Worm (Caenorhabditis elegans) whole organism, young adult: Measurements from ENCODE around the gene C04G6.4.

Experiments used
- B0261.1 ChIP-seq: sonication (generic microtip); optimal IDR thresholded peaks from 2 replicates; lab custom pipeline; 2016; ENCODE audit warnings: mild to moderate bottlenecking, missing genetic modification characterization, moderate library complexity, missing compliant biosample characterization
- C06A6.2 ChIP-seq: fragments of 200-800 bp; sonication (Bioruptor generic); conservative IDR thresholded peaks from 2 replicates; pipeline ENCODE4 v1.3.6; 2022; ENCODE audit warnings: missing genetic modification characterization, missing compliant biosample characterization
- F37B4.10 ChIP-seq: fragments of 200-800 bp; sonication (Bioruptor generic); IDR thresholded peaks from 2 replicates; pipeline ENCODE4 v1.3.6; 2022; ENCODE audit warnings: missing genetic modification characterization, missing compliant biosample characterization
- F39B2.1 ChIP-seq: fragments of 200-800 bp; sonication (Bioruptor generic); IDR thresholded peaks from 2 replicates; pipeline ENCODE4 v1.3.6; 2022; ENCODE audit warnings: missing genetic modification reagents, missing genetic modification characterization, missing compliant biosample characterization
- F52B5.7 ChIP-seq: sonication (generic microtip); optimal IDR thresholded peaks from 2 replicates; lab custom pipeline; 2016; ENCODE audit warnings: mild to moderate bottlenecking, missing genetic modification characterization, missing compliant biosample characterization
- F57A8.1 ChIP-seq: fragments of 200-800 bp; sonication (Bioruptor generic); optimal IDR thresholded peaks from 2 replicates; lab custom pipeline; 2018; ENCODE audit warnings: mild to moderate bottlenecking, missing genetic modification characterization, moderate library complexity, missing compliant biosample characterization
- K12H6.12 ChIP-seq: fragments of 200-800 bp; sonication (Bioruptor generic); optimal IDR thresholded peaks from 2 replicates; lab custom pipeline; 2018; ENCODE audit warnings: mild to moderate bottlenecking, missing genetic modification characterization, missing compliant biosample characterization
- Y56A3A.18 ChIP-seq: fragments of 200-800 bp; sonication (Bioruptor generic); IDR thresholded peaks from 2 replicates; pipeline ENCODE4 v1.3.6; 2022; ENCODE audit warnings: missing genetic modification reagents, missing genetic modification characterization, missing compliant biosample characterization
- akir-1 ChIP-seq: fragments of 200-800 bp; sonication (Bioruptor generic); optimal IDR thresholded peaks from 2 replicates; lab custom pipeline; 2018; ENCODE audit warnings: mild to moderate bottlenecking, missing genetic modification characterization, moderate library complexity, missing compliant biosample characterization
- bed-1 ChIP-seq: fragments of 200-800 bp; sonication (Bioruptor generic); IDR thresholded peaks from 2 replicates; pipeline ENCODE4 v1.3.6; 2022; ENCODE audit warnings: missing genetic modification reagents, missing genetic modification characterization, missing compliant biosample characterization
- ccch-3 ChIP-seq: fragments of 200-800 bp; sonication (Bioruptor generic); optimal IDR thresholded peaks from 2 replicates; lab custom pipeline; 2018; ENCODE audit warnings: mild to moderate bottlenecking, missing genetic modification characterization, missing compliant biosample characterization
- cebp-1 ChIP-seq, 2 experiments: fragments of 200-800 bp in 1 of 2; sonication (Bioruptor generic) in 1 of 2; sonication (generic microtip) in 1 of 2; IDR thresholded peaks in 1 of 2; optimal IDR thresholded peaks in 1 of 2; 2 replicates each; pipeline versions ENCODE4 v1.3.6 to Lab custom; 2017 to 2022; ENCODE audit warnings: missing compliant biosample characterization in 2 of 2, missing genetic modification characterization in 2 of 2, mild to moderate bottlenecking in 1 of 2, missing genetic modification reagents in 1 of 2, moderate library complexity in 1 of 2
- ceh-100 ChIP-seq: fragments of 200-800 bp; sonication (Bioruptor generic); IDR thresholded peaks from 2 replicates; pipeline ENCODE4 v1.3.6; 2022; ENCODE audit warnings: missing genetic modification reagents, missing genetic modification characterization, missing compliant biosample characterization
- ceh-27 ChIP-seq: fragments of 200-800 bp; sonication (Bioruptor generic); optimal IDR thresholded peaks from 2 replicates; lab custom pipeline; 2018; ENCODE audit warnings: mild to moderate bottlenecking, missing genetic modification characterization, moderate library complexity, missing compliant biosample characterization
- die-1 ChIP-seq: sonication (generic microtip); optimal IDR thresholded peaks from 2 replicates; lab custom pipeline; 2016; ENCODE audit warnings: missing genotype, mild to moderate bottlenecking, missing genetic modification characterization, missing compliant biosample characterization
- dox-1 ChIP-seq: fragments of 200-800 bp; sonication (Bioruptor generic); IDR thresholded peaks from 2 replicates; pipeline ENCODE4 v1.3.6; 2022; ENCODE audit warnings: missing genetic modification reagents, missing genetic modification characterization, missing compliant biosample characterization
- egl-44 ChIP-seq: fragments of 200-800 bp; sonication (Bioruptor generic); IDR thresholded peaks from 2 replicates; pipeline ENCODE4 v1.3.6; 2022; ENCODE audit warnings: missing genetic modification reagents, missing genetic modification characterization, missing compliant biosample characterization
- gei-17 ChIP-seq: fragments of 200-800 bp; sonication (Bioruptor generic); optimal IDR thresholded peaks from 2 replicates; lab custom pipeline; 2018; ENCODE audit warnings: mild to moderate bottlenecking, missing genetic modification characterization, missing compliant biosample characterization
- him-1 ChIP-seq: sonication (generic microtip); optimal IDR thresholded peaks from 2 replicates; lab custom pipeline; 2016; ENCODE audit warnings: missing genotype, missing genetic modification reagents, missing genetic modification characterization, missing compliant biosample characterization
- hmg-20 ChIP-seq: fragments of 200-800 bp; sonication (Bioruptor generic); IDR thresholded peaks from 2 replicates; pipeline ENCODE4 v1.3.6; 2022; ENCODE audit warnings: missing genetic modification reagents, missing genetic modification characterization, missing compliant biosample characterization
- hrde-1 ChIP-seq: sonication (generic microtip); optimal IDR thresholded peaks from 2 replicates; lab custom pipeline; 2016; ENCODE audit warnings: missing genetic modification characterization, mild to moderate bottlenecking, missing compliant biosample characterization, moderate library complexity, missing genotype, missing genetic modification reagents, borderline replicate concordance
- hsf-1 ChIP-seq: fragments of 200-800 bp; sonication (Bioruptor generic); IDR thresholded peaks from 2 replicates; pipeline ENCODE4 v1.3.6; 2022; ENCODE audit warnings: missing genetic modification reagents, missing genetic modification characterization, missing compliant biosample characterization
- lin-40 ChIP-seq: sonication (generic microtip); optimal IDR thresholded peaks from 2 replicates; lab custom pipeline; 2016; ENCODE audit warnings: missing genetic modification characterization, mild to moderate bottlenecking, missing compliant biosample characterization, missing genotype, missing genetic modification reagents
- lin-54 ChIP-seq: fragments of 200-800 bp; sonication (Bioruptor generic); optimal IDR thresholded peaks from 2 replicates; lab custom pipeline; 2018; ENCODE audit warnings: mild to moderate bottlenecking, missing genetic modification characterization, missing compliant biosample characterization
- madf-6 ChIP-seq: fragments of 200-800 bp; sonication (Bioruptor generic); IDR thresholded peaks from 2 replicates; pipeline ENCODE4 v1.3.6; 2022; ENCODE audit warnings: missing genetic modification reagents, missing genetic modification characterization, missing compliant biosample characterization
- madf-8 ChIP-seq: fragments of 200-800 bp; sonication (Bioruptor generic); conservative IDR thresholded peaks from 2 replicates; pipeline ENCODE4 v1.3.6; 2022; ENCODE audit warnings: missing genetic modification reagents, missing genetic modification characterization, missing compliant biosample characterization
- mel-28 ChIP-seq: sonication (generic microtip); optimal IDR thresholded peaks from 2 replicates; lab custom pipeline; 2016; ENCODE audit warnings: borderline replicate concordance, mild to moderate bottlenecking, missing genetic modification characterization, missing compliant biosample characterization
- pbrm-1 ChIP-seq: fragments of 200-800 bp; sonication (Bioruptor generic); IDR thresholded peaks from 2 replicates; pipeline ENCODE4 v1.3.6; 2022; ENCODE audit warnings: missing genetic modification reagents, missing genetic modification characterization, missing compliant biosample characterization
- pha-4 ChIP-seq: fragments of 150-350 bp; sonication (generic microtip); optimal IDR thresholded peaks from 2 replicates; lab custom pipeline; 2014; ENCODE audit warnings: missing biosample characterization, missing genetic modification reagents, missing genetic modification characterization
- sdz-38 ChIP-seq: sonication (generic microtip); optimal IDR thresholded peaks from 2 replicates; lab custom pipeline; 2016; ENCODE audit warnings: missing genotype, missing genetic modification characterization, missing compliant biosample characterization
- snpc-1.3 ChIP-seq: sonication (generic microtip); optimal IDR thresholded peaks from 2 replicates; lab custom pipeline; 2017; ENCODE audit warnings: missing genetic modification characterization, mild to moderate bottlenecking, missing compliant biosample characterization, antibody characterized with exemption, moderate library complexity, missing genotype, missing genetic modification reagents; ENCODE audit not compliant: insufficient read depth
- snpc-3.4 ChIP-seq: sonication (generic microtip); optimal IDR thresholded peaks from 2 replicates; lab custom pipeline; 2017; ENCODE audit warnings: missing genetic modification characterization, mild to moderate bottlenecking, missing compliant biosample characterization, antibody characterized with exemption, moderate library complexity, missing genotype, missing genetic modification reagents
- somi-1 ChIP-seq: fragments of 200-800 bp; sonication (Bioruptor generic); optimal IDR thresholded peaks from 2 replicates; lab custom pipeline; 2018; ENCODE audit warnings: mild to moderate bottlenecking, missing genetic modification characterization, missing compliant biosample characterization
- unc-62 ChIP-seq: fragments of 150-350 bp; optimal IDR thresholded peaks from 2 replicates; lab custom pipeline; 2014; ENCODE audit warnings: missing biosample characterization, missing genetic modification reagents, missing genetic modification characterization
- xnd-1 ChIP-seq: sonication (generic microtip); optimal IDR thresholded peaks from 2 replicates; lab custom pipeline; 2016; ENCODE audit warnings: missing genotype, missing genetic modification reagents, missing genetic modification characterization, missing compliant biosample characterization

C04G6.4 gene

ce11 chrII:5049865-5050342 lies 33.3 kb downstream of the C04G6.4 start, which contains the start of gene F33G12.6:
Gene F33G12.6 (plus strand): TSS chrII:5049915.
- no peak for TF ChIP-seq akir-1 (GFP tag; lab: Kevin White, UChicago)
- TF ChIP-seq pbrm-1: no peak
- no peak for TF ChIP-seq K12H6.12 (tag; lab: Kevin White, UChicago)
- no peak for TF ChIP-seq F37B4.10 (GFP tag; lab: Robert Waterston, UW)
- TF ChIP-seq mel-28 (tag; lab: Kevin White, UChicago): no peak
- no peak for TF ChIP-seq pha-4 (tag; lab: Kevin White, UChicago)
- no peak for TF ChIP-seq F52B5.7 (tag; lab: Kevin White, UChicago)
- TF ChIP-seq somi-1: no peak
- TF ChIP-seq hsf-1 (GFP tag; lab: Robert Waterston, UW): no peak
- no peak for TF ChIP-seq snpc-3.4 (tag; lab: Kevin White, UChicago)
- no peak for TF ChIP-seq sdz-38
- no peak for TF ChIP-seq xnd-1 (tag; lab: Kevin White, UChicago)
- no peak for TF ChIP-seq snpc-1.3 (tag; lab: Kevin White, UChicago)
- TF ChIP-seq hrde-1 (tag; lab: Kevin White, UChicago): no peak
- TF ChIP-seq bed-1: no peak

DNA sequence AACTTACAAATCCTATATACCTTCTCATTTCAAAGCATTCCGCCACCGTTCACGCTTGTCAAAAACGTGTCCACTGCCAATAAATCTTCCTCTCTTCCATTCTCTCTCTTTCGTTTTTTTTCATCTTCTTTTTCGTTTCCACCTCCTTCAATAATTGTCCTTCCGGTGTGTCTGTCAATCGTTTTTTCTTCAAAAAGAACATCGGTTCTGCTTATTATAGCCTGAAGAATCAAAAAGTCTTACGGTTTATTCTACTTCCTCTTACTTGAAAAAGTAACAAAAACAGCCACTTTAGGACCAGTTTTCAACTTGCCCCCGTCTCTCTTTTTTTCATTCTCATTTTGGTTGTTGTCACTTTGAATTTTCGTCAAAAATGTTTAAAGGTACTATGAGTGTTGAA lies 34.0 kb downstream of the C04G6.4 start:
- TF ChIP-seq F39B2.1 (GFP tag; lab: Robert Waterston, UW) (no peak), egl-44 (no peak), unc-62 (GFP tag; lab: Kevin White, UChicago) (peak; percentile 37), ceh-100 (no peak), Y56A3A.18 (GFP tag; lab: Robert Waterston, UW) (no peak), B0261.1 (no peak), madf-8 (GFP tag; lab: Robert Waterston, UW) (no peak), ccch-3 (GFP tag; lab: Kevin White, UChicago) (no peak), lin-40 (peak; percentile 45), ceh-27 (GFP tag; lab: Kevin White, UChicago) (peak; percentile 47)
- TF ChIP-seq, all 124 proteins: peak for 3

DNA sequence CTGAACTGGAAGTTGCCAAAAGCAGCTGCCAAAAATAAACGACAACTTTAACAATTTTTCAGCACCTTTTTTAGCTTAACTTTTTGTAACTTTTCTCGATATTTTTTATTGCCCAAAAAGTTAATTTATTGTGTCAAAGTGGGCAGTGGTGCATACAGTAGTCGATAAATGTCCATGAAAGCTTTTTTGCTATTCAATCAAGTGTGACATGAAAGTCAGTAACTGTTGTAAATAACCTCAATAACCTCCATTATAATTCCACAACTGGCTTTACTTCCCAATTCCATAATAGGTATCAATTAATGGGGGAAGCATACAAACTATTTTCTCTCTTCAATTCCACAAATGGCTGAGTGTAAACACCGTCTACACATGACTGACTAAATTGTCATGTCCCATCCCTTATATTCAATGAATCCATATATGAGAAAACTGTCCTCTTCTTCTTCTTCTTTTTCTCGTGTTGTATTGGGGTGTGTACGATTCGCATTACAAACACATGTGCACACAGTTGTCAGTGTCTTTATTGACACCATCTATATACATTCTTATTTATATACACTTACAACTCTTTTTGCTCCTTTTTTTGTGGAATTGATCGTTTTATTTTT lies 35.0 kb downstream of the C04G6.4 start:
- TF ChIP-seq lin-54 (GFP tag; lab: Kevin White, UChicago) (no peak), dox-1 (no peak), cebp-1 (GFP tag; IDR thresholded peaks at IDR 0.05; lab: Robert Waterston, UW) (no peak), cebp-1 (tag; optimal IDR thresholded peaks at IDR 0.05; lab: Kevin White, UChicago) (no peak), him-1 (tag; lab: Kevin White, UChicago) (no peak), pha-4 (tag; lab: Kevin White, UChicago) (no peak), hmg-20 (GFP tag; lab: Robert Waterston, UW) (no peak), gei-17 (GFP tag; lab: Kevin White, UChicago) (no peak), F57A8.1 (GFP tag; lab: Kevin White, UChicago) (no peak), unc-62 (GFP tag; lab: Kevin White, UChicago) (no peak), C06A6.2 (GFP tag; lab: Robert Waterston, UW) (no peak), die-1 (tag; lab: Kevin White, UChicago) (no peak), madf-6 (GFP tag; lab: Robert Waterston, UW) (no peak)
- TF ChIP-seq, all 124 proteins: peak for 0
